Fruit fly (Drosophila melanogaster) whole organism, wandering third instar larva: ENCODE data around the gene ppk27.

Source experiments
- Dfd ChIP-seq: fragments of >200 bp; optimal IDR thresholded peaks from 2 replicates; lab custom pipeline; 2017; ENCODE audit warnings: missing biosample characterization, missing genetic modification characterization
- Dif ChIP-seq: fragments of 200-275, 200-300 bp; sonication (Bioruptor generic); optimal IDR thresholded peaks from 2 replicates; lab custom pipeline; 2018; ENCODE audit warnings: missing biosample characterization, missing genetic modification characterization; ENCODE audit not compliant: partially characterized antibody
- Hr78 ChIP-seq: fragments of >200 bp; optimal IDR thresholded peaks from 2 replicates; lab custom pipeline; 2017; ENCODE audit warnings: missing biosample characterization, missing genetic modification characterization
- dsf ChIP-seq: sonication (Bioruptor generic); optimal IDR thresholded peaks from 2 replicates; lab custom pipeline; 2016; ENCODE audit warnings: missing biosample characterization, missing genetic modification characterization, borderline replicate concordance
- ey ChIP-seq: fragments of 200-800 bp; sonication (Bioruptor generic); optimal IDR thresholded peaks from 2 replicates; lab custom pipeline; 2016; ENCODE audit warnings: missing biosample characterization, missing genetic modification characterization
- h ChIP-seq: fragments of 200-800 bp; sonication (Bioruptor generic); optimal IDR thresholded peaks from 3 replicates; lab custom pipeline; 2016; ENCODE audit warnings: missing biosample characterization, mild to moderate bottlenecking, missing genetic modification characterization
- pan ChIP-seq: fragments of >200 bp; optimal IDR thresholded peaks from 2 replicates; lab custom pipeline; 2017
- psq ChIP-seq: fragments of 200-800 bp; sonication (Bioruptor generic); optimal IDR thresholded peaks from 3 replicates; lab custom pipeline; 2017; ENCODE audit warnings: missing biosample characterization, mild to moderate bottlenecking, missing genetic modification characterization, moderate library complexity

- TF ChIP-seq ey (GFP tag; lab: Kevin White, UChicago) (peak; percentile 45), pan (no peak), psq (peak; percentile 82), Dfd (no peak), h (peak; percentile 68), Dif (GFP tag; lab: Kevin White, UChicago) (no peak), Hr78 (GFP tag; lab: Kevin White, UChicago) (no peak), dsf (GFP tag; lab: Kevin White, UChicago) (no peak)
Measured at dm6 chr3L:3771406-3771935, 16.5 kb upstream of the ppk27 start.
